Worm (Caenorhabditis elegans) whole organism, L4 larva: ENCODE measurements around the gene sedl-1.
A peak's percentile ranks its signal among the peaks of the same experiment; 100 is the strongest.

Experiments
- F44E2.7 ChIP-seq: fragments of 200-800 bp; sonication (Bioruptor generic); IDR thresholded peaks from 2 replicates; pipeline ENCODE4 v2.1.2; 2022; ENCODE audit warnings: missing genetic modification characterization, missing compliant biosample characterization
- F49E8.2 ChIP-seq: sonication (generic microtip); optimal IDR thresholded peaks from 2 replicates; lab custom pipeline; 2016; ENCODE audit warnings: missing compliant biosample characterization, mild to moderate bottlenecking, missing genetic modification characterization, borderline replicate concordance
- Y105C5A.15 ChIP-seq: fragments of 200-800 bp; sonication (Bioruptor generic); IDR thresholded peaks from 2 replicates; pipeline ENCODE4 v1.3.6; 2022; ENCODE audit warnings: missing genetic modification characterization, missing compliant biosample characterization
- Y5F2A.4 ChIP-seq: fragments of 200-800 bp; sonication (Bioruptor generic); optimal IDR thresholded peaks from 2 replicates; lab custom pipeline; 2018; ENCODE audit warnings: mild to moderate bottlenecking, missing genetic modification characterization, missing compliant biosample characterization
- ZK337.2 ChIP-seq: fragments of 200-800 bp; sonication (Bioruptor generic); IDR thresholded peaks from 2 replicates; pipeline ENCODE4 v1.3.6; 2022; ENCODE audit warnings: missing genetic modification reagents, missing genetic modification characterization, missing compliant biosample characterization
- ZK546.5 ChIP-seq, 2 experiments: sonication (generic microtip); optimal IDR thresholded peaks; 2 replicates each; lab custom pipeline; 2017; ENCODE audit warnings: missing biosample characterization in 2 of 2, missing genetic modification characterization in 2 of 2
- aha-1 ChIP-seq: fragments of 150-350 bp; peaks from one replicate; lab custom pipeline; 2014; ENCODE audit warnings: missing biosample characterization, missing genetic modification characterization
- attf-4 ChIP-seq: sonication (generic microtip); optimal IDR thresholded peaks from 3 replicates; lab custom pipeline; 2017; ENCODE audit warnings: missing biosample characterization, missing genetic modification characterization
- ceh-20 ChIP-seq: fragments of 200-800 bp; sonication (Bioruptor generic); IDR thresholded peaks from 2 replicates; pipeline ENCODE4 v1.3.6; 2022; ENCODE audit warnings: missing genetic modification reagents, missing genetic modification characterization, missing compliant biosample characterization
- ceh-62 ChIP-seq: sonication (generic microtip); optimal IDR thresholded peaks from 2 replicates; lab custom pipeline; 2017; ENCODE audit warnings: missing biosample characterization, missing genetic modification characterization
- cey-2 ChIP-seq: sonication (generic microtip); optimal IDR thresholded peaks from 3 replicates; lab custom pipeline; 2017; ENCODE audit warnings: missing genetic modification characterization, mild to moderate bottlenecking, missing compliant biosample characterization, antibody characterized with exemption, borderline replicate concordance; ENCODE audit not compliant: insufficient read depth
- daf-12 ChIP-seq: fragments of 150-350 bp; optimal IDR thresholded peaks from 2 replicates; lab custom pipeline; 2014; ENCODE audit warnings: missing biosample characterization, missing genetic modification reagents, missing genetic modification characterization
- daf-16 ChIP-seq, 3 experiments: sonication (generic microtip); optimal IDR thresholded peaks; 2 replicates each; lab custom pipeline; 2016 to 2017; ENCODE audit warnings: missing genetic modification characterization in 3 of 3, missing genetic modification reagents in 3 of 3, mild to moderate bottlenecking in 2 of 3, missing compliant biosample characterization in 2 of 3, missing biosample characterization in 1 of 3, moderate library complexity in 1 of 3
- daf-8 ChIP-seq: fragments of 200-800 bp; sonication (Bioruptor generic); IDR thresholded peaks from 2 replicates; pipeline ENCODE4 v1.3.6; 2022; ENCODE audit warnings: missing genetic modification characterization, missing compliant biosample characterization
- duxl-1 ChIP-seq: sonication (generic microtip); optimal IDR thresholded peaks from 2 replicates; lab custom pipeline; 2016; ENCODE audit warnings: mild to moderate bottlenecking, missing genetic modification characterization, moderate library complexity, missing compliant biosample characterization; ENCODE audit not compliant: poor library complexity
- dve-1 ChIP-seq: sonication (generic microtip); optimal IDR thresholded peaks from 2 replicates; lab custom pipeline; 2017; ENCODE audit warnings: antibody characterized with exemption, mild to moderate bottlenecking, missing genetic modification characterization, missing compliant biosample characterization; ENCODE audit not compliant: insufficient read depth
- fkh-10 ChIP-seq: fragments of 150-350 bp; optimal IDR thresholded peaks from 2 replicates; lab custom pipeline; 2014; ENCODE audit warnings: missing biosample characterization, missing genetic modification reagents, missing genetic modification characterization
- gei-8 ChIP-seq: fragments of 200-800 bp; sonication (Bioruptor generic); optimal IDR thresholded peaks from 2 replicates; lab custom pipeline; 2018; ENCODE audit warnings: mild to moderate bottlenecking, missing genetic modification characterization, missing compliant biosample characterization
- hif-1 ChIP-seq, 2 experiments: sonication (generic microtip); optimal IDR thresholded peaks; 2 replicates each; lab custom pipeline; 2016 to 2017; ENCODE audit warnings: missing compliant biosample characterization in 2 of 2, missing genetic modification characterization in 2 of 2, missing genetic modification reagents in 2 of 2, missing genotype in 2 of 2, mild to moderate bottlenecking in 1 of 2
- hlh-11 ChIP-seq: fragments of 200-800 bp; sonication (Bioruptor generic); optimal IDR thresholded peaks from 2 replicates; lab custom pipeline; 2018; ENCODE audit warnings: mild to moderate bottlenecking, missing genetic modification characterization, missing compliant biosample characterization
- hlh-30 ChIP-seq: sonication (generic microtip); optimal IDR thresholded peaks from 2 replicates; lab custom pipeline; 2017; ENCODE audit warnings: antibody characterized with exemption, mild to moderate bottlenecking, missing genetic modification characterization, missing compliant biosample characterization; ENCODE audit not compliant: insufficient read depth
- hmg-1.1 ChIP-seq: fragments of 200-800 bp; sonication (Bioruptor generic); IDR thresholded peaks from 2 replicates; pipeline ENCODE4 v1.3.6; 2022; ENCODE audit warnings: missing genetic modification reagents, missing genetic modification characterization, missing compliant biosample characterization
- lin-13 ChIP-seq: fragments of 150-350 bp; optimal IDR thresholded peaks from 2 replicates; lab custom pipeline; 2014; ENCODE audit warnings: missing biosample characterization, missing genetic modification reagents, missing genetic modification characterization
- lsy-2 ChIP-seq, 2 experiments: fragments of 150-350 bp in 1 of 2; sonication (generic microtip) in 1 of 2; optimal IDR thresholded peaks; 2 replicates each; lab custom pipeline; 2014 to 2017; ENCODE audit warnings: missing biosample characterization in 2 of 2, missing genetic modification characterization in 2 of 2
- madf-5 ChIP-seq, 2 experiments: fragments of 200-800 bp; sonication (Bioruptor generic); IDR thresholded peaks; 2 replicates each; pipeline ENCODE4 v1.3.6; 2022; ENCODE audit warnings: missing compliant biosample characterization in 2 of 2, missing genetic modification characterization in 2 of 2
- mdl-1 ChIP-seq, 2 experiments: fragments of 150-350 bp in 1 of 2; sonication (generic microtip) in 1 of 2; optimal IDR thresholded peaks; 2 replicates each; lab custom pipeline; 2014 to 2017; ENCODE audit warnings: missing biosample characterization in 2 of 2, missing genetic modification characterization in 2 of 2
- mep-1 ChIP-seq: fragments of 150-350 bp; sonication (generic microtip); optimal IDR thresholded peaks from 3 replicates; lab custom pipeline; 2014; ENCODE audit warnings: missing biosample characterization, missing genetic modification characterization
- mes-2 ChIP-seq: sonication (generic microtip); optimal IDR thresholded peaks from 2 replicates; lab custom pipeline; 2016; ENCODE audit warnings: missing genotype, mild to moderate bottlenecking, missing genetic modification characterization, missing compliant biosample characterization; ENCODE audit not compliant: poor library complexity, severe bottlenecking
- mxl-3 ChIP-seq: fragments of 200-800 bp; sonication (Bioruptor generic); optimal IDR thresholded peaks from 2 replicates; lab custom pipeline; 2018; ENCODE audit warnings: mild to moderate bottlenecking, missing genetic modification characterization, missing compliant biosample characterization
- nhr-11 ChIP-seq: fragments of 150-350 bp; optimal IDR thresholded peaks from 2 replicates; lab custom pipeline; 2014; ENCODE audit warnings: missing biosample characterization, missing genetic modification characterization
- nhr-111 ChIP-seq: fragments of 200-800 bp; sonication (Bioruptor generic); optimal IDR thresholded peaks from 2 replicates; lab custom pipeline; 2018; ENCODE audit warnings: mild to moderate bottlenecking, missing genetic modification characterization, missing compliant biosample characterization
- nhr-237 ChIP-seq: sonication (generic microtip); optimal IDR thresholded peaks from 2 replicates; lab custom pipeline; 2017; ENCODE audit warnings: missing biosample characterization, missing genetic modification characterization
- nhr-25 ChIP-seq: sonication (generic microtip); optimal IDR thresholded peaks from 2 replicates; lab custom pipeline; 2017; ENCODE audit warnings: missing genetic modification characterization, mild to moderate bottlenecking, missing compliant biosample characterization, antibody characterized with exemption, moderate library complexity, borderline replicate concordance; ENCODE audit not compliant: insufficient read depth
- nhr-28 ChIP-seq: fragments of 150-350 bp; optimal IDR thresholded peaks from 2 replicates; lab custom pipeline; 2014; ENCODE audit warnings: missing biosample characterization, missing genetic modification characterization
- nhr-42 ChIP-seq: fragments of 200-800 bp; sonication (Bioruptor generic); IDR thresholded peaks from 2 replicates; pipeline ENCODE4 v1.3.6; 2022; ENCODE audit warnings: missing genetic modification characterization, missing compliant biosample characterization
- nhr-6 ChIP-seq: fragments of 150-350 bp; optimal IDR thresholded peaks from 2 replicates; lab custom pipeline; 2014; ENCODE audit warnings: missing biosample characterization, missing genetic modification characterization
- saeg-2 ChIP-seq: fragments of 200-800 bp; sonication (Bioruptor generic); IDR thresholded peaks from 2 replicates; pipeline ENCODE4 v1.3.6; 2022; ENCODE audit warnings: missing genetic modification reagents, missing genetic modification characterization, missing compliant biosample characterization
- sdz-12 ChIP-seq: fragments of 200-800 bp; sonication (Bioruptor generic); optimal IDR thresholded peaks from 2 replicates; lab custom pipeline; 2018; ENCODE audit warnings: mild to moderate bottlenecking, missing genetic modification characterization, missing compliant biosample characterization
- skn-1 ChIP-seq: fragments of 150-350 bp; optimal IDR thresholded peaks from 2 replicates; lab custom pipeline; 2014; ENCODE audit warnings: missing biosample characterization, missing genetic modification characterization
- snpc-4 ChIP-seq: fragments of 150-350 bp; optimal IDR thresholded peaks from 2 replicates; lab custom pipeline; 2014; ENCODE audit warnings: missing biosample characterization, missing genetic modification characterization
- spr-3 ChIP-seq: fragments of 200-800 bp; sonication (Bioruptor generic); optimal IDR thresholded peaks from 2 replicates; lab custom pipeline; 2018; ENCODE audit warnings: mild to moderate bottlenecking, missing genetic modification characterization, missing compliant biosample characterization
- unc-39 ChIP-seq: sonication (generic microtip); optimal IDR thresholded peaks from 2 replicates; lab custom pipeline; 2017; ENCODE audit warnings: missing biosample characterization, missing genetic modification characterization
- unc-62 ChIP-seq, 3 experiments: fragments of 150-350 bp in 1 of 3; sonication (generic microtip); optimal IDR thresholded peaks in 2 of 3; peaks in 1 of 3; 1 replicate in 1 of 3; 2 replicates in 2 of 3; lab custom pipeline; 2014 to 2017; ENCODE audit warnings: missing biosample characterization in 3 of 3, missing genetic modification characterization in 3 of 3, missing genetic modification reagents in 3 of 3, missing genotype in 1 of 3
- zfp-3 ChIP-seq: fragments of 200-800 bp; sonication (Bioruptor generic); conservative IDR thresholded peaks from 2 replicates; pipeline ENCODE4 v1.3.6; 2022; ENCODE audit warnings: missing genetic modification reagents, missing genetic modification characterization, missing compliant biosample characterization
- zip-11 ChIP-seq: fragments of 200-800 bp; sonication (Bioruptor generic); IDR thresholded peaks from 2 replicates; pipeline ENCODE4 v1.3.6; 2022; ENCODE audit warnings: missing genetic modification characterization, missing compliant biosample characterization
- ztf-11 ChIP-seq: fragments of 150-350 bp; optimal IDR thresholded peaks from 2 replicates; lab custom pipeline; 2014; ENCODE audit warnings: missing biosample characterization, missing genetic modification characterization

sedl-1 gene

ce11 chrX:1450352-1450818, 10.3 kb upstream of the sedl-1 start, which contains the start of gene W05H7.1 (continued):
- TF ChIP-seq aha-1 (tag; lab: Kevin White, UChicago) (peak; percentile 94), madf-5 (GFP tag; IDR thresholded peaks at IDR 0.05; lab: Robert Waterston, UW) (no peak), Y105C5A.15 (no peak), ceh-62 (tag; lab: Kevin White, UChicago) (no peak), nhr-237 (no peak), snpc-4 (no peak), nhr-28 (tag; lab: Kevin White, UChicago) (peak; percentile 41), nhr-11 (tag; lab: Kevin White, UChicago) (peak; percentile 22), lsy-2 (tag; optimal IDR thresholded peaks at IDR 0.05; lab: Kevin White, UChicago) (peak in 1 of 2 experiments; percentile 56), daf-16 (GFP tag; optimal IDR thresholded peaks at IDR 0.05; lab: Kevin White, UChicago) (no peak), daf-16 (tag; optimal IDR thresholded peaks at IDR 0.05; lab: Kevin White, UChicago) (peak; percentile 14), F49E8.2 (tag; lab: Kevin White, UChicago) (no peak), nhr-42 (no peak), mdl-1 (tag; optimal IDR thresholded peaks at IDR 0.05; lab: Kevin White, UChicago) (peak in 1 of 2 experiments; percentile 18), hlh-30 (tag; lab: Kevin White, UChicago) (peak; percentile 57), hlh-11 (peak; percentile 9), F44E2.7 (GFP tag; lab: Robert Waterston, UW) (no peak), hmg-1.1 (GFP tag; lab: Robert Waterston, UW) (peak; percentile 61), gei-8 (GFP tag; lab: Kevin White, UChicago) (no peak), mep-1 (tag; lab: Kevin White, UChicago) (peak; percentile 62), mxl-3 (GFP tag; lab: Kevin White, UChicago) (peak; percentile 56), skn-1 (tag; lab: Kevin White, UChicago) (no peak), Y5F2A.4 (no peak), lin-13 (GFP tag; lab: Kevin White, UChicago) (no peak), ZK546.5 (tag; optimal IDR thresholded peaks at IDR 0.05; lab: Kevin White, UChicago) (no peak), saeg-2 (GFP tag; lab: Robert Waterston, UW) (no peak), zfp-3 (no peak), ZK337.2 (no peak), attf-4 (no peak), zip-11 (GFP tag; lab: Robert Waterston, UW) (no peak), nhr-6 (peak; percentile 54), nhr-25 (tag; lab: Kevin White, UChicago) (no peak), spr-3 (GFP tag; lab: Kevin White, UChicago) (no peak), daf-8 (GFP tag; lab: Robert Waterston, UW) (no peak), sdz-12 (GFP tag; lab: Kevin White, UChicago) (no peak), ceh-20 (GFP tag; lab: Robert Waterston, UW) (no peak), nhr-111 (GFP tag; lab: Kevin White, UChicago) (no peak), duxl-1 (tag; lab: Kevin White, UChicago) (no peak), unc-62 (GFP tag; optimal IDR thresholded peaks at IDR 0.05 in 1 of 2; lab: Kevin White, UChicago) (peak in 1 of 2 experiments; percentile 98), unc-62 (tag; optimal IDR thresholded peaks at IDR 0.05; lab: Kevin White, UChicago) (no peak), daf-12 (tag; lab: Kevin White, UChicago) (no peak), hif-1 (tag; optimal IDR thresholded peaks at IDR 0.05; lab: Kevin White, UChicago) (no peak), ztf-11 (tag; lab: Kevin White, UChicago) (no peak), mes-2 (tag; lab: Kevin White, UChicago) (peak; percentile 55), cey-2 (no peak), unc-39 (no peak), dve-1 (tag; lab: Kevin White, UChicago) (peak; percentile 59), fkh-10 (GFP tag; lab: Kevin White, UChicago) (peak; percentile 4)
- TF ChIP-seq, all 104 proteins: peak for 17
